Fruit fly (Drosophila melanogaster) whole organism, embryonic: Measurements from ENCODE around the gene gro.

Experiments
- CG10979 ChIP-seq: fragments of 200-800 bp; sonication (Bioruptor generic); optimal IDR thresholded peaks from 2 replicates; lab custom pipeline; 2018; ENCODE audit warnings: missing biosample characterization, mild to moderate bottlenecking, missing genetic modification characterization, moderate library complexity
- CG11093 ChIP-seq: fragments of 200-800 bp; sonication (Bioruptor generic); IDR thresholded peaks from 3 replicates; pipeline ENCODE4 v1.3.6; 2022; ENCODE audit warnings: missing biosample characterization, missing genetic modification characterization
- CG12236 ChIP-seq: fragments of 200-800 bp; sonication (Bioruptor generic); optimal IDR thresholded peaks from 2 replicates; lab custom pipeline; 2016; ENCODE audit warnings: missing biosample characterization, missing genetic modification characterization
- CG13296 ChIP-seq: fragments of 200-800 bp; sonication (Bioruptor generic); optimal IDR thresholded peaks from 3 replicates; lab custom pipeline; 2018; ENCODE audit warnings: missing biosample characterization, mild to moderate bottlenecking, missing genetic modification characterization
- CG14667 ChIP-seq: fragments of 200-800 bp; sonication (Bioruptor generic); IDR thresholded peaks from 2 replicates; pipeline ENCODE4 v1.3.6; 2022; ENCODE audit warnings: missing biosample characterization, missing genetic modification characterization
- CG1529 ChIP-seq: fragments of 200-800 bp; sonication (Bioruptor generic); optimal IDR thresholded peaks from 3 replicates; lab custom pipeline; 2018; ENCODE audit warnings: missing biosample characterization, missing genetic modification characterization
- CG17612 ChIP-seq: fragments of 200-800 bp; sonication (Bioruptor generic); IDR thresholded peaks from 2 replicates; pipeline ENCODE4 v1.3.6; 2022; ENCODE audit warnings: missing biosample characterization, missing genetic modification characterization
- CG18262 ChIP-seq: fragments of 200-800 bp; optimal IDR thresholded peaks from 3 replicates; lab custom pipeline; 2019; ENCODE audit warnings: missing biosample characterization, mild to moderate bottlenecking, missing genetic modification characterization, moderate library complexity
- CG2875 ChIP-seq: fragments of 200-800 bp; sonication (Bioruptor generic); optimal IDR thresholded peaks from 2 replicates; lab custom pipeline; 2017; ENCODE audit warnings: missing biosample characterization, mild to moderate bottlenecking, missing genetic modification characterization, missing genetic modification reagents
- CG30431 ChIP-seq: fragments of 200-800 bp; sonication (Bioruptor generic); optimal IDR thresholded peaks from 2 replicates; lab custom pipeline; 2017; ENCODE audit warnings: missing biosample characterization, missing genetic modification characterization
- CG32772 ChIP-seq: fragments of 200-800 bp; sonication (Bioruptor generic); IDR thresholded peaks from 2 replicates; pipeline ENCODE4 v1.3.6; 2022; ENCODE audit warnings: missing biosample characterization, missing genetic modification characterization
- CG34224 ChIP-seq: fragments of 200-800 bp; sonication (Bioruptor generic); IDR thresholded peaks from 3 replicates; pipeline ENCODE4 v1.3.6; 2022; ENCODE audit warnings: missing biosample characterization, missing genetic modification characterization; ENCODE audit not compliant: partially characterized antibody
- CG43689 ChIP-seq: fragments of 200-800 bp; sonication (Bioruptor generic); IDR thresholded peaks from 2 replicates; pipeline ENCODE4 v1.3.6; 2022; ENCODE audit warnings: missing biosample characterization, missing genetic modification characterization
- CG4424 ChIP-seq: fragments of 200-800 bp; sonication (Bioruptor generic); optimal IDR thresholded peaks from 3 replicates; lab custom pipeline; 2016; ENCODE audit warnings: missing biosample characterization, missing genetic modification characterization
- CG6683 ChIP-seq: fragments of 200-800 bp; sonication (Bioruptor generic); optimal IDR thresholded peaks from 2 replicates; lab custom pipeline; 2017; ENCODE audit warnings: missing biosample characterization, mild to moderate bottlenecking, missing genetic modification characterization, missing genetic modification reagents
- CG6854 ChIP-seq: fragments of 200-800 bp; sonication (Bioruptor generic); optimal IDR thresholded peaks from 3 replicates; lab custom pipeline; 2017; ENCODE audit warnings: missing biosample characterization, mild to moderate bottlenecking, missing genetic modification characterization
- CG8281 ChIP-seq: fragments of 200-800 bp; sonication (Bioruptor generic); optimal IDR thresholded peaks from 2 replicates; lab custom pipeline; 2018; ENCODE audit warnings: missing biosample characterization, mild to moderate bottlenecking, missing genetic modification characterization, moderate library complexity
- CG8924 ChIP-seq: fragments of 200-800 bp; optimal IDR thresholded peaks from 3 replicates; lab custom pipeline; 2019; ENCODE audit warnings: missing biosample characterization, mild to moderate bottlenecking, missing genetic modification characterization, moderate library complexity
- CG9817 ChIP-seq: fragments of 200-800 bp; sonication (Bioruptor generic); optimal IDR thresholded peaks from 2 replicates; lab custom pipeline; 2018; ENCODE audit warnings: missing biosample characterization, mild to moderate bottlenecking, missing genetic modification characterization, moderate library complexity
- E2f1 ChIP-seq: fragments of 200-800 bp; sonication (Bioruptor generic); IDR thresholded peaks from 2 replicates; pipeline ENCODE4 v1.3.6; 2022; ENCODE audit warnings: missing biosample characterization, missing genetic modification characterization
- Ets65A ChIP-seq: fragments of 200-800 bp; sonication (Bioruptor generic); peaks from one replicate; lab custom pipeline; 2016; ENCODE audit warnings: missing biosample characterization, missing genetic modification characterization
- H2.0 ChIP-seq: fragments of 200-800 bp; sonication (Bioruptor generic); IDR thresholded peaks from 2 replicates; pipeline ENCODE4 v1.3.6; 2022; ENCODE audit warnings: missing biosample characterization, missing genetic modification characterization
- Kr ChIP-seq: fragments of 200-800 bp; sonication (Bioruptor generic); optimal IDR thresholded peaks from 2 replicates; lab custom pipeline; 2017; ENCODE audit warnings: missing biosample characterization, mild to moderate bottlenecking, missing genetic modification characterization
- Lhr ChIP-seq: fragments of 200-800 bp; sonication (Bioruptor generic); optimal IDR thresholded peaks from 3 replicates; lab custom pipeline; 2017; ENCODE audit warnings: mild to moderate bottlenecking, missing biosample characterization, missing genetic modification reagents, missing genetic modification characterization
- NK7.1 ChIP-seq: fragments of 200-800 bp; sonication (Bioruptor generic); optimal IDR thresholded peaks from 3 replicates; lab custom pipeline; 2016; ENCODE audit warnings: missing biosample characterization, missing genetic modification characterization
- Neu2 ChIP-seq: fragments of 200-800 bp; sonication (Bioruptor generic); optimal IDR thresholded peaks from 3 replicates; lab custom pipeline; 2016; ENCODE audit warnings: missing biosample characterization, missing genetic modification characterization, borderline replicate concordance
- Oaz ChIP-seq: fragments of 200-800 bp; sonication (Bioruptor generic); IDR thresholded peaks from 2 replicates; pipeline ENCODE4 v1.3.6; 2022; ENCODE audit warnings: missing biosample characterization, missing genetic modification characterization
- Sox100B ChIP-seq: fragments of 200-800 bp; sonication (Bioruptor generic); optimal IDR thresholded peaks from 3 replicates; lab custom pipeline; 2018; ENCODE audit warnings: missing biosample characterization, mild to moderate bottlenecking, missing genetic modification characterization
- Tbp ChIP-seq: fragments of >200 bp; optimal IDR thresholded peaks from 2 replicates; lab custom pipeline; 2018; ENCODE audit warnings: missing biosample characterization, missing genetic modification characterization
- al ChIP-seq: fragments of 200-800 bp; sonication (Bioruptor generic); IDR thresholded peaks from 2 replicates; pipeline ENCODE4 v1.3.6; 2022; ENCODE audit warnings: missing biosample characterization, missing genetic modification characterization
- amos ChIP-seq: fragments of 200-800 bp; sonication (Bioruptor generic); IDR thresholded peaks from 2 replicates; pipeline ENCODE4 v1.3.6; 2022; ENCODE audit warnings: missing biosample characterization, missing genetic modification characterization; ENCODE audit not compliant: partially characterized antibody
- az2 ChIP-seq: fragments of 200-800 bp; sonication (Bioruptor generic); optimal IDR thresholded peaks from 3 replicates; lab custom pipeline; 2016; ENCODE audit warnings: missing biosample characterization, missing genetic modification characterization
- bigmax ChIP-seq: fragments of 200-800 bp; sonication (Bioruptor generic); optimal IDR thresholded peaks from 2 replicates; lab custom pipeline; 2018; ENCODE audit warnings: missing biosample characterization, mild to moderate bottlenecking, missing genetic modification characterization
- bsh ChIP-seq, 2 experiments: fragments of 200-800 bp; sonication (Bioruptor generic); optimal IDR thresholded peaks; 2 replicates each; lab custom pipeline; 2017 to 2018; ENCODE audit warnings: mild to moderate bottlenecking in 2 of 2, missing biosample characterization in 2 of 2, missing genetic modification characterization in 2 of 2, moderate library complexity in 1 of 2
- cas ChIP-seq: fragments of 200-800 bp; sonication (Bioruptor generic); IDR thresholded peaks from 2 replicates; pipeline ENCODE4 v1.3.6; 2022; ENCODE audit warnings: missing biosample characterization, missing genetic modification characterization
- da ChIP-seq: fragments of 200-800 bp; sonication (Bioruptor generic); optimal IDR thresholded peaks from 2 replicates; lab custom pipeline; 2016; ENCODE audit warnings: missing biosample characterization, missing genetic modification characterization
- dan ChIP-seq: fragments of 200-800 bp; sonication (Bioruptor generic); IDR thresholded peaks from 2 replicates; pipeline ENCODE4 v1.3.6; 2022; ENCODE audit warnings: missing biosample characterization, missing genetic modification characterization
- dimm ChIP-seq: fragments of 200-800 bp; sonication (Bioruptor generic); IDR thresholded peaks from 2 replicates; pipeline ENCODE4 v1.3.6; 2022; ENCODE audit warnings: missing biosample characterization, missing genetic modification characterization
- gro ChIP-seq: fragments of 200-800 bp; sonication (Bioruptor generic); optimal IDR thresholded peaks from 2 replicates; lab custom pipeline; 2016; ENCODE audit warnings: missing biosample characterization, missing genetic modification characterization
- jing ChIP-seq: fragments of 200-800 bp; sonication (Bioruptor generic); optimal IDR thresholded peaks from 2 replicates; lab custom pipeline; 2018; ENCODE audit warnings: missing biosample characterization, mild to moderate bottlenecking, missing genetic modification characterization
- jumu ChIP-seq: fragments of 200-800 bp; sonication (Bioruptor generic); optimal IDR thresholded peaks from 3 replicates; lab custom pipeline; 2016; ENCODE audit warnings: missing biosample characterization, missing genetic modification characterization
- lov ChIP-seq, 2 experiments: fragments of 200-800 bp in 1 of 2; fragments of >200 bp in 1 of 2; sonication (Bioruptor generic) in 1 of 2; IDR thresholded peaks in 1 of 2; optimal IDR thresholded peaks in 1 of 2; 2 replicates in 1 of 2; 3 replicates in 1 of 2; pipeline versions ENCODE4 v1.3.6 to Lab custom; 2017 to 2022; ENCODE audit warnings: missing biosample characterization in 1 of 2, missing genetic modification characterization in 1 of 2
- onecut ChIP-seq: fragments of 200-800 bp; sonication (Bioruptor generic); IDR thresholded peaks from 2 replicates; pipeline ENCODE4 v1.3.6; 2022; ENCODE audit warnings: missing biosample characterization, missing genetic modification characterization
- pb ChIP-seq: fragments of 200-800 bp; sonication (Bioruptor generic); optimal IDR thresholded peaks from 3 replicates; lab custom pipeline; 2016; ENCODE audit warnings: missing biosample characterization, missing genetic modification characterization
- pfk ChIP-seq: fragments of 200-800 bp; sonication (Bioruptor generic); optimal IDR thresholded peaks from 2 replicates; lab custom pipeline; 2018; ENCODE audit warnings: missing biosample characterization, mild to moderate bottlenecking, missing genetic modification characterization, moderate library complexity
- pum ChIP-seq: fragments of 200-800 bp; sonication (Bioruptor generic); optimal IDR thresholded peaks from 2 replicates; lab custom pipeline; 2016; ENCODE audit warnings: missing biosample characterization, missing genetic modification characterization
- schlank ChIP-seq: fragments of 200-800 bp; sonication (Bioruptor generic); optimal IDR thresholded peaks from 2 replicates; lab custom pipeline; 2018; ENCODE audit warnings: missing biosample characterization, mild to moderate bottlenecking, missing genetic modification characterization
- sob ChIP-seq: fragments of 200-800 bp; sonication (Bioruptor generic); IDR thresholded peaks from 2 replicates; pipeline ENCODE4 v1.3.6; 2022; ENCODE audit warnings: missing biosample characterization, missing genetic modification characterization
- sr ChIP-seq: fragments of 200-800 bp; sonication (Bioruptor generic); IDR thresholded peaks from 3 replicates; pipeline ENCODE4 v1.3.6; 2022; ENCODE audit warnings: missing biosample characterization, missing genetic modification characterization
- stc ChIP-seq: fragments of 200-800 bp; sonication (Bioruptor generic); IDR thresholded peaks from 2 replicates; pipeline ENCODE4 v1.3.6; 2022; ENCODE audit warnings: missing biosample characterization, missing genetic modification characterization
- unpg ChIP-seq: fragments of 200-800 bp; sonication (Bioruptor generic); optimal IDR thresholded peaks from 3 replicates; lab custom pipeline; 2018; ENCODE audit warnings: missing biosample characterization, mild to moderate bottlenecking, missing genetic modification characterization, moderate library complexity

The gro gene

DNA sequence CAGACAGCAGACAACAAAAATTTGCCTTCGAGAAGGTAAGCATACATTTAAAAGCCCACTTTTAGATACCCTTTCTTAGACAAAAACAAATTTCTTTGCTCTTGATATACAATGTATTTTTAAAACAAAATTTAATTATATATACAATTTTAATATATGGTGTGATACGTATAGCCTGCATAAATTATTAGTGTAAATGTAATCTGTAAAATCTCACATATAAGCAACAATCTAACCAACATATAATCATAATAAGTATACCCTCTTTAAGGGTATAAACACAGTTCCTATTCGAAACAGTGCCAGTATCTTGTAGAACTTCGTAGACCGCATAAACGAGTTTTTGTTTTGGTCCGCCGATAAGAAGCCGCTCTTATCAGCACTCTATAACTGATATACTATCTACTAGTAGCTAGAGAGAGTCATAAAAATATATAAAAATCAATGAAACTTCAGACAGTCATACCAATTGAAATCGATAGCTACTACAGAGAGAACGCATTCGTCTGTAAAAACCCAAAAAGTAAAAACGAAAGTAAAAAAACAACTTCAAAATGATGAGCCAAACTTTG, 27.2 kb upstream of the gro start, which contains the start of gene Kaz-m1 (continued):
- TF ChIP-seq Oaz (GFP tag; lab: Robert Waterston, UW) (no peak), CG8924 (tag; lab: Kevin White, UChicago) (peak; percentile 70), jumu (GFP tag; lab: Kevin White, UChicago) (no peak), CG17612 (GFP tag; lab: Robert Waterston, UW) (no peak), CG32772 (GFP tag; lab: Robert Waterston, UW) (no peak), CG12236 (GFP tag; lab: Kevin White, UChicago) (no peak), Tbp (GFP tag; lab: Kevin White, UChicago) (no peak), CG6683 (GFP tag; lab: Kevin White, UChicago) (no peak), pfk (GFP tag; lab: Kevin White, UChicago) (no peak), pb (GFP tag; lab: Kevin White, UChicago) (no peak), unpg (GFP tag; lab: Kevin White, UChicago) (peak; percentile 59), CG8281 (tag; lab: Kevin White, UChicago) (peak; percentile 39), NK7.1 (GFP tag; lab: Kevin White, UChicago) (no peak), Neu2 (GFP tag; lab: Kevin White, UChicago) (no peak), Kr (no peak), CG11093 (GFP tag; lab: Robert Waterston, UW) (no peak), dimm (GFP tag; lab: Robert Waterston, UW) (no peak), CG43689 (GFP tag; lab: Robert Waterston, UW) (no peak), schlank (tag; lab: Kevin White, UChicago) (no peak), al (GFP tag; lab: Robert Waterston, UW) (peak; percentile 32; the same call in 1 of the 2 replicates), da (GFP tag; lab: Kevin White, UChicago) (no peak), az2 (peak; percentile 19), CG30431 (no peak), CG10979 (tag; lab: Kevin White, UChicago) (peak; percentile 79), jing (no peak), sr (no peak), Sox100B (GFP tag; lab: Kevin White, UChicago) (peak; percentile 44), H2.0 (0 out of 2 replicates have a peak, but pooled peaks have one; percentile 11), Lhr (GFP tag; lab: Kevin White, UChicago) (no peak), CG4424 (GFP tag; lab: Kevin White, UChicago) (peak; percentile 42), bsh (GFP tag; optimal IDR thresholded peaks at IDR 0.05; lab: Kevin White, UChicago) (peak in 1 of 2 experiments; percentile 78), E2f1 (GFP tag; lab: Robert Waterston, UW) (0 out of 2 replicates have a peak, but pooled peaks have one; percentile 14), bigmax (GFP tag; lab: Kevin White, UChicago) (no peak), stc (GFP tag; lab: Robert Waterston, UW) (0 out of 2 replicates have a peak, but pooled peaks have one; percentile 28), Ets65A (GFP tag; lab: Kevin White, UChicago) (no peak), CG13296 (GFP tag; lab: Kevin White, UChicago) (peak; percentile 12), onecut (GFP tag; lab: Robert Waterston, UW) (no peak), amos (GFP tag; lab: Robert Waterston, UW) (no peak), lov (optimal IDR thresholded peaks at IDR 0.05; lab: Kevin White, UChicago) (no peak), lov (GFP tag; IDR thresholded peaks at IDR 0.05; lab: Robert Waterston, UW) (no peak), CG18262 (peak; percentile 80), cas (no peak), gro (GFP tag; lab: Kevin White, UChicago) (no peak), CG9817 (tag; lab: Kevin White, UChicago) (peak; percentile 55), CG2875 (GFP tag; lab: Kevin White, UChicago) (no peak), pum (GFP tag; lab: Kevin White, UChicago) (no peak), CG6854 (GFP tag; lab: Kevin White, UChicago) (no peak), CG1529 (GFP tag; lab: Kevin White, UChicago) (peak; percentile 33), CG34224 (no peak), CG14667 (GFP tag; lab: Robert Waterston, UW) (no peak), sob (GFP tag; lab: Robert Waterston, UW) (0 out of 2 replicates have a peak, but pooled peaks have one; percentile 24), dan (GFP tag; lab: Robert Waterston, UW) (no peak)
